Worm (Caenorhabditis elegans) whole organism, L1 larva: ENCODE measurements around the gene dpy-19.

ENCODE experiments used
- C04F5.9 ChIP-seq: sonication (generic microtip); optimal IDR thresholded peaks from 2 replicates; lab custom pipeline; 2016; ENCODE audit warnings: missing genetic modification characterization, missing compliant biosample characterization
- C16A3.4 ChIP-seq: fragments of 150-350 bp; optimal IDR thresholded peaks from 2 replicates; lab custom pipeline; 2014; ENCODE audit warnings: missing biosample characterization, missing genetic modification characterization
- F16B12.6 ChIP-seq: fragments of 150-350 bp; optimal IDR thresholded peaks from 2 replicates; lab custom pipeline; 2014; ENCODE audit warnings: missing biosample characterization, missing genetic modification characterization
- alr-1 ChIP-seq: fragments of 200-800 bp; sonication (Bioruptor generic); optimal IDR thresholded peaks from 2 replicates; lab custom pipeline; 2018; ENCODE audit warnings: borderline replicate concordance, mild to moderate bottlenecking, missing genetic modification characterization, missing compliant biosample characterization
- aly-2 ChIP-seq: fragments of 150-350 bp; optimal IDR thresholded peaks from 2 replicates; lab custom pipeline; 2014; ENCODE audit warnings: missing biosample characterization, missing genetic modification characterization
- ceh-63 ChIP-seq: fragments of 200-800 bp; sonication (Bioruptor generic); optimal IDR thresholded peaks from 2 replicates; lab custom pipeline; 2018; ENCODE audit warnings: mild to moderate bottlenecking, missing genetic modification characterization, missing compliant biosample characterization
- ceh-82 ChIP-seq, 3 experiments: fragments of 150-350 bp in 1 of 3; sonication (generic microtip) in 2 of 3; optimal IDR thresholded peaks; 2 replicates each; lab custom pipeline; 2014 to 2017; ENCODE audit warnings: missing biosample characterization in 3 of 3, missing genetic modification characterization in 3 of 3
- ceh-88 ChIP-seq: fragments of 200-800 bp; sonication (Bioruptor generic); IDR thresholded peaks from 2 replicates; pipeline ENCODE4 v1.3.6; 2022; ENCODE audit warnings: missing genetic modification characterization, missing compliant biosample characterization
- ceh-90 ChIP-seq: sonication (generic microtip); optimal IDR thresholded peaks from 2 replicates; lab custom pipeline; 2016; ENCODE audit warnings: missing genetic modification characterization, missing compliant biosample characterization
- dpl-1 ChIP-seq, 3 experiments: fragments of 150-350 bp in 2 of 3; sonication (generic microtip) in 1 of 3; optimal IDR thresholded peaks; 2 replicates each; lab custom pipeline; 2014 to 2017; ENCODE audit warnings: missing biosample characterization in 3 of 3, missing genetic modification characterization in 3 of 3, missing genetic modification reagents in 3 of 3
- dsc-1 ChIP-seq: sonication (generic microtip); optimal IDR thresholded peaks from 2 replicates; lab custom pipeline; 2016; ENCODE audit warnings: mild to moderate bottlenecking, missing genetic modification characterization, missing compliant biosample characterization
- efl-1 ChIP-seq, 4 experiments: fragments of 150-350 bp; optimal IDR thresholded peaks in 3 of 4; peaks in 1 of 4; 1 replicate in 1 of 4; 2 replicates in 3 of 4; lab custom pipeline; 2014; ENCODE audit warnings: missing biosample characterization in 2 of 4, missing genetic modification characterization in 2 of 4, missing genetic modification reagents in 2 of 4
- efl-3 ChIP-seq: fragments of 200-800 bp; sonication (Bioruptor generic); optimal IDR thresholded peaks from 2 replicates; lab custom pipeline; 2018; ENCODE audit warnings: mild to moderate bottlenecking, missing genetic modification characterization, missing compliant biosample characterization
- egl-13 ChIP-seq: sonication (generic microtip); optimal IDR thresholded peaks from 2 replicates; lab custom pipeline; 2016; ENCODE audit warnings: missing genotype, missing genetic modification reagents, missing genetic modification characterization, missing compliant biosample characterization
- egl-27 ChIP-seq, 2 experiments: fragments of 150-350 bp in 1 of 2; sonication (generic microtip); optimal IDR thresholded peaks; 3 replicates each; lab custom pipeline; 2017 to 2018; ENCODE audit warnings: missing biosample characterization in 2 of 2, missing genetic modification characterization in 2 of 2, missing genetic modification reagents in 2 of 2
- elt-3 ChIP-seq, 6 experiments: fragments of 150-350 bp in 1 of 6; sonication (generic microtip); optimal IDR thresholded peaks; 2 replicates each; lab custom pipeline; 2017 to 2018; ENCODE audit warnings: missing biosample characterization in 6 of 6, missing genetic modification characterization in 6 of 6, inconsistent platforms in 1 of 6
- ets-5 ChIP-seq: fragments of 200-800 bp; sonication (Bioruptor generic); IDR thresholded peaks from 2 replicates; pipeline ENCODE4 v1.3.6; 2022; ENCODE audit warnings: missing genetic modification characterization, missing compliant biosample characterization
- fkh-10 ChIP-seq: sonication (generic microtip); optimal IDR thresholded peaks from 2 replicates; lab custom pipeline; 2017; ENCODE audit warnings: missing biosample characterization, missing genetic modification reagents, missing genetic modification characterization
- fkh-4 ChIP-seq: sonication (generic microtip); optimal IDR thresholded peaks from 2 replicates; lab custom pipeline; 2016; ENCODE audit warnings: missing compliant biosample characterization, missing genetic modification characterization, borderline replicate concordance
- fkh-8 ChIP-seq: sonication (generic microtip); optimal IDR thresholded peaks from 2 replicates; lab custom pipeline; 2016; ENCODE audit warnings: mild to moderate bottlenecking, missing genetic modification characterization, missing compliant biosample characterization
- grh-1 ChIP-seq: fragments of 200-800 bp; sonication (Bioruptor generic); IDR thresholded peaks from 2 replicates; pipeline ENCODE4 v1.3.6; 2022; ENCODE audit warnings: missing genetic modification reagents, missing genetic modification characterization, missing compliant biosample characterization
- hlh-4 ChIP-seq: sonication (generic microtip); optimal IDR thresholded peaks from 2 replicates; lab custom pipeline; 2016; ENCODE audit warnings: mild to moderate bottlenecking, missing genetic modification characterization, missing compliant biosample characterization
- jun-1 ChIP-seq: fragments of 150-350 bp; optimal IDR thresholded peaks from 2 replicates; lab custom pipeline; 2014; ENCODE audit warnings: missing biosample characterization, missing genetic modification reagents, missing genetic modification characterization
- lin-14 ChIP-seq: fragments of 200-800 bp; sonication (Bioruptor generic); optimal IDR thresholded peaks from 2 replicates; lab custom pipeline; 2018; ENCODE audit warnings: mild to moderate bottlenecking, missing genetic modification characterization, moderate library complexity, missing compliant biosample characterization
- lin-15B ChIP-seq: fragments of 150-350 bp; sonication (generic microtip); optimal IDR thresholded peaks from 3 replicates; lab custom pipeline; 2014; ENCODE audit warnings: missing biosample characterization, missing genetic modification characterization
- lin-35 ChIP-seq, 2 experiments: fragments of 150-350 bp; optimal IDR thresholded peaks; 2 replicates each; lab custom pipeline; 2014; ENCODE audit warnings: missing biosample characterization in 2 of 2, missing genetic modification characterization in 2 of 2, missing genetic modification reagents in 2 of 2
- lin-39 ChIP-seq: fragments of 150-350 bp; optimal IDR thresholded peaks from 2 replicates; lab custom pipeline; 2014; ENCODE audit warnings: missing biosample characterization, missing genetic modification reagents, missing genetic modification characterization
- lir-3 ChIP-seq: sonication (generic microtip); optimal IDR thresholded peaks from 2 replicates; lab custom pipeline; 2016; ENCODE audit warnings: mild to moderate bottlenecking, missing genetic modification characterization, moderate library complexity, missing compliant biosample characterization; ENCODE audit not compliant: poor library complexity
- mab-9 ChIP-seq: fragments of 200-800 bp; sonication (Bioruptor generic); IDR thresholded peaks from 2 replicates; pipeline ENCODE4 v1.3.6; 2022; ENCODE audit warnings: missing genetic modification reagents, missing genetic modification characterization, missing compliant biosample characterization
- mef-2 ChIP-seq: fragments of 150-350 bp; optimal IDR thresholded peaks from 2 replicates; lab custom pipeline; 2014; ENCODE audit warnings: missing biosample characterization, missing genetic modification characterization
- nhr-12 ChIP-seq: sonication (generic microtip); optimal IDR thresholded peaks from 2 replicates; lab custom pipeline; 2017; ENCODE audit warnings: missing biosample characterization, missing genetic modification characterization
- nhr-19 ChIP-seq: fragments of 200-800 bp; sonication (Bioruptor generic); conservative IDR thresholded peaks from 2 replicates; pipeline ENCODE4 v1.3.6; 2022; ENCODE audit warnings: missing genetic modification characterization, missing compliant biosample characterization
- nhr-237 ChIP-seq: fragments of 150-350 bp; optimal IDR thresholded peaks from 2 replicates; lab custom pipeline; 2014; ENCODE audit warnings: missing biosample characterization, missing genetic modification characterization
- nhr-28 ChIP-seq: fragments of 150-350 bp; optimal IDR thresholded peaks from 2 replicates; lab custom pipeline; 2014; ENCODE audit warnings: missing biosample characterization, missing genetic modification characterization
- nhr-71 ChIP-seq: sonication (generic microtip); optimal IDR thresholded peaks from 2 replicates; lab custom pipeline; 2016; ENCODE audit warnings: mild to moderate bottlenecking, missing genetic modification characterization, moderate library complexity, missing compliant biosample characterization
- nhr-76 ChIP-seq: sonication (generic microtip); optimal IDR thresholded peaks from 2 replicates; lab custom pipeline; 2017; ENCODE audit warnings: missing biosample characterization, missing genetic modification characterization
- nhr-77 ChIP-seq: fragments of 150-350 bp; optimal IDR thresholded peaks from 2 replicates; lab custom pipeline; 2014; ENCODE audit warnings: missing biosample characterization, missing genetic modification characterization
- nhr-85 ChIP-seq: sonication (generic microtip); peaks from one replicate; lab custom pipeline; 2016; ENCODE audit warnings: missing genetic modification characterization, inconsistent platforms, missing compliant biosample characterization
- nhr-90 ChIP-seq: sonication (generic microtip); optimal IDR thresholded peaks from 2 replicates; lab custom pipeline; 2016; ENCODE audit warnings: mild to moderate bottlenecking, missing genetic modification characterization, missing compliant biosample characterization; ENCODE audit not compliant: poor library complexity
- pax-3 ChIP-seq: fragments of 200-800 bp; sonication (Bioruptor generic); optimal IDR thresholded peaks from 2 replicates; lab custom pipeline; 2018; ENCODE audit warnings: mild to moderate bottlenecking, missing genetic modification characterization, moderate library complexity, missing compliant biosample characterization
- pqm-1 ChIP-seq: sonication (generic microtip); optimal IDR thresholded peaks from 3 replicates; lab custom pipeline; 2017; ENCODE audit warnings: missing biosample characterization, missing genetic modification characterization
- rnt-1 ChIP-seq: sonication (generic microtip); optimal IDR thresholded peaks from 2 replicates; lab custom pipeline; 2016; ENCODE audit warnings: mild to moderate bottlenecking, missing genetic modification characterization, moderate library complexity, missing compliant biosample characterization
- skn-1 ChIP-seq: fragments of 150-350 bp; optimal IDR thresholded peaks from 2 replicates; lab custom pipeline; 2014; ENCODE audit warnings: missing biosample characterization, missing genetic modification characterization
- snu-23 ChIP-seq: sonication (generic microtip); optimal IDR thresholded peaks from 2 replicates; lab custom pipeline; 2016; ENCODE audit warnings: missing genetic modification characterization, missing compliant biosample characterization
- sptf-1 ChIP-seq: fragments of 150-350 bp; optimal IDR thresholded peaks from 2 replicates; lab custom pipeline; 2014; ENCODE audit warnings: missing biosample characterization, missing genetic modification characterization
- swsn-7 ChIP-seq: sonication (generic microtip); optimal IDR thresholded peaks from 2 replicates; lab custom pipeline; 2016; ENCODE audit warnings: missing genetic modification characterization, missing compliant biosample characterization
- unc-62 ChIP-seq: fragments of 150-350 bp; optimal IDR thresholded peaks from 2 replicates; lab custom pipeline; 2014; ENCODE audit warnings: missing biosample characterization, missing genetic modification reagents, missing genetic modification characterization
- unc-98 ChIP-seq: fragments of 200-800 bp; sonication (Bioruptor generic); IDR thresholded peaks from 2 replicates; pipeline ENCODE4 v1.3.6; 2022; ENCODE audit warnings: missing genetic modification characterization, missing compliant biosample characterization
- xbp-1 ChIP-seq: sonication (generic microtip); optimal IDR thresholded peaks from 2 replicates; lab custom pipeline; 2016; ENCODE audit warnings: missing genetic modification characterization, missing compliant biosample characterization
- zip-4 ChIP-seq: fragments of 200-800 bp; sonication (Bioruptor generic); optimal IDR thresholded peaks from 2 replicates; lab custom pipeline; 2018; ENCODE audit warnings: mild to moderate bottlenecking, missing genetic modification characterization, moderate library complexity, missing compliant biosample characterization
- ztf-11 ChIP-seq, 2 experiments: sonication (generic microtip); optimal IDR thresholded peaks; 2 replicates each; lab custom pipeline; 2016 to 2017; ENCODE audit warnings: missing genetic modification characterization in 2 of 2, missing biosample characterization in 1 of 2, missing compliant biosample characterization in 1 of 2
- ztf-4 ChIP-seq: fragments of 150-350 bp; optimal IDR thresholded peaks from 2 replicates; lab custom pipeline; 2014; ENCODE audit warnings: missing biosample characterization, missing genetic modification characterization

Gene dpy-19

DNA sequence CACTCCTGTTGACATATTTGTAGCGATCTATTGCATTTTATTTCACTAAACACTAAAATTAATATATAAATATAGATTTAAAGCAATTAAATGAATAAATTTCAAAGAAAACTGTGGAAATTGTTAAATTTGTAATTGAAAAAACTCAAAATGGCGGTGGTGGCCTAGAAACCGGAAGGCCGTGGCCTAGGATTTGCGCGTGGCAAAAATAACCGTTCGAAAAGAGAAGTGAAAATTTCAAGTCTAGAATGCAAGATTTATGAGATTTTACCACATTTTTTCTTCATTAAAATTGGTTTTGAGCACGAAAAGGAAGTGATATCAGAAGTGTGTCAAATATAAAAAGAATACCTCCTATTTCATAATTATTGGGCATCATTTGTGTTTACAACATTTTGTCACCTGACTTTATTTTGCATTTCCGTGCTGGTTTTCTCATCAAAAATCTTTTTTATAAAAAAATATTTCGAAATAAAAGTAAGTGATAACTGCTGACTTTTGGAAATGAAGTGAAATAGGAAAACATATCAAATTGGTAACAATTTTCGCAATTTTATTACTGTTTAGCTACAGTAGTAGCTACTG, 16.5 kb upstream of the dpy-19 start, which contains the start of gene fli-1:
fli-1 (minus strand) TSS at position 58 of the 585 bp plus-strand sequence.
- TF ChIP-seq unc-98 (0 out of 2 replicates have a peak, but pooled peaks have one; percentile 13), nhr-85 (no peak), F16B12.6 (no peak), elt-3 (tag; optimal IDR thresholded peaks at IDR 0.05; lab: Kevin White, UChicago) (no peak), lin-39 (tag; lab: Kevin White, UChicago) (no peak), fkh-10 (GFP tag; lab: Kevin White, UChicago) (no peak), ztf-11 (tag; optimal IDR thresholded peaks at IDR 0.05; lab: Kevin White, UChicago) (peak in 1 of 2 experiments; percentile 14), mef-2 (tag; lab: Kevin White, UChicago) (no peak), jun-1 (tag; lab: Kevin White, UChicago) (no peak), dpl-1 (GFP tag; optimal IDR thresholded peaks at IDR 0.05; lab: Kevin White, UChicago) (peak in 1 of 3 experiments; percentile 36), rnt-1 (tag; lab: Kevin White, UChicago) (peak; percentile 77), efl-3 (GFP tag; lab: Kevin White, UChicago) (no peak), hlh-4 (no peak), nhr-12 (no peak), lin-15B (tag; lab: Kevin White, UChicago) (no peak), dsc-1 (tag; lab: Kevin White, UChicago) (peak; percentile 3), nhr-237 (tag; lab: Kevin White, UChicago) (no peak), nhr-28 (tag; lab: Kevin White, UChicago) (no peak), ceh-63 (GFP tag; lab: Kevin White, UChicago) (no peak), ztf-4 (tag; lab: Kevin White, UChicago) (no peak), ceh-82 (tag; optimal IDR thresholded peaks at IDR 0.05; lab: Kevin White, UChicago) (no peak), aly-2 (tag; lab: Kevin White, UChicago) (no peak), pax-3 (no peak), alr-1 (tag; lab: Kevin White, UChicago) (no peak), lir-3 (tag; lab: Kevin White, UChicago) (peak; percentile 38), nhr-76 (tag; lab: Kevin White, UChicago) (no peak), xbp-1 (tag; lab: Kevin White, UChicago) (no peak), ceh-90 (tag; lab: Kevin White, UChicago) (peak; percentile 60), ceh-88 (no peak), mab-9 (GFP tag; lab: Robert Waterston, UW) (no peak), swsn-7 (peak; percentile 5), egl-13 (no peak), nhr-90 (tag; lab: Kevin White, UChicago) (peak; percentile 35), nhr-19 (GFP tag; lab: Robert Waterston, UW) (no peak), ets-5 (GFP tag; lab: Robert Waterston, UW) (no peak), fkh-4 (no peak), zip-4 (GFP tag; lab: Kevin White, UChicago) (no peak), fkh-8 (peak; percentile 11), C16A3.4 (tag; lab: Kevin White, UChicago) (no peak), nhr-77 (no peak), sptf-1 (tag; lab: Kevin White, UChicago) (no peak), egl-27 (tag; optimal IDR thresholded peaks at IDR 0.05; lab: Kevin White, UChicago) (no peak), snu-23 (peak; percentile 28), unc-62 (GFP tag; lab: Kevin White, UChicago) (no peak), C04F5.9 (tag; lab: Kevin White, UChicago) (no peak), nhr-71 (tag; lab: Kevin White, UChicago) (peak; percentile 42), skn-1 (tag; lab: Kevin White, UChicago) (peak; percentile 16), pqm-1 (tag; lab: Kevin White, UChicago) (no peak), grh-1 (no peak), efl-1 (optimal IDR thresholded peaks at IDR 0.05; lab: Kevin White, UChicago) (peak; percentile 0 to 40), efl-1 (GFP tag; optimal IDR thresholded peaks at IDR 0.05 in 1 of 2; lab: Kevin White, UChicago) (peak; percentile 36 to 42), lin-14 (peak; percentile 82), lin-35 (GFP tag; optimal IDR thresholded peaks at IDR 0.05; lab: Kevin White, UChicago) (peak in 1 of 2 experiments; percentile 32)
